Worm (Caenorhabditis elegans) whole organism, L4/young adult: Measurements from ENCODE around the gene str-164.

Experiments
- dao-5 ChIP-seq: sonication (generic microtip); optimal IDR thresholded peaks from 2 replicates; lab custom pipeline; 2016; ENCODE audit warnings: missing genotype, missing genetic modification characterization, moderate library complexity, missing compliant biosample characterization
- him-1 ChIP-seq: sonication (generic microtip); optimal IDR thresholded peaks from 2 replicates; lab custom pipeline; 2016; ENCODE audit warnings: missing genotype, missing genetic modification reagents, missing genetic modification characterization, missing compliant biosample characterization

DNA sequence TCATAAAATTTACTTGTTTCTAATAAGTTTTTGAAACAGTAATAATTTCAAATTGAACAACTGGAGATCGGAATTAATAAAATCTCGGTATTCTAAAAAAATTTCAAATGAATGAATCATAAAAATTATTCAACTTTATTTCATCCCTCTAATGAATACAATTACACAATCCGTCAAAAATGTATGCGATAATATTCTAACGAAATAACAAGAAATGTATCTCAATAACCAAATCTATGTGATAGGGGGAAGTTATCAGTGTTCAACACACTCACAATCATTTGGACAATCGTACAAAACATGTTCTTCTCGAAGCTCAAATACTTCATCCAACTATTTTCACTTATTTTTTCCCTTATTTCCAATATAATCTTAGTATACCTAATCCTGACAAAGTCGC lies 18.9 kb upstream of the str-164 start, which contains the start of gene Y9C9A.5:
- TF ChIP-seq dao-5 (no peak), him-1 (tag; lab: Kevin White, UChicago) (no peak)
